Worm (Caenorhabditis elegans) whole organism, L4/young adult: ENCODE results near the gene cyp-13A2.

Source experiments
- W03F9.2 ChIP-seq: fragments of 150-350 bp; optimal IDR thresholded peaks from 2 replicates; lab custom pipeline; 2014; ENCODE audit warnings: missing biosample characterization, missing genetic modification characterization
- dao-5 ChIP-seq: sonication (generic microtip); optimal IDR thresholded peaks from 2 replicates; lab custom pipeline; 2016; ENCODE audit warnings: missing genotype, missing genetic modification characterization, moderate library complexity, missing compliant biosample characterization
- him-1 ChIP-seq: sonication (generic microtip); optimal IDR thresholded peaks from 2 replicates; lab custom pipeline; 2016; ENCODE audit warnings: missing genotype, missing genetic modification reagents, missing genetic modification characterization, missing compliant biosample characterization

Gene cyp-13A2

DNA sequence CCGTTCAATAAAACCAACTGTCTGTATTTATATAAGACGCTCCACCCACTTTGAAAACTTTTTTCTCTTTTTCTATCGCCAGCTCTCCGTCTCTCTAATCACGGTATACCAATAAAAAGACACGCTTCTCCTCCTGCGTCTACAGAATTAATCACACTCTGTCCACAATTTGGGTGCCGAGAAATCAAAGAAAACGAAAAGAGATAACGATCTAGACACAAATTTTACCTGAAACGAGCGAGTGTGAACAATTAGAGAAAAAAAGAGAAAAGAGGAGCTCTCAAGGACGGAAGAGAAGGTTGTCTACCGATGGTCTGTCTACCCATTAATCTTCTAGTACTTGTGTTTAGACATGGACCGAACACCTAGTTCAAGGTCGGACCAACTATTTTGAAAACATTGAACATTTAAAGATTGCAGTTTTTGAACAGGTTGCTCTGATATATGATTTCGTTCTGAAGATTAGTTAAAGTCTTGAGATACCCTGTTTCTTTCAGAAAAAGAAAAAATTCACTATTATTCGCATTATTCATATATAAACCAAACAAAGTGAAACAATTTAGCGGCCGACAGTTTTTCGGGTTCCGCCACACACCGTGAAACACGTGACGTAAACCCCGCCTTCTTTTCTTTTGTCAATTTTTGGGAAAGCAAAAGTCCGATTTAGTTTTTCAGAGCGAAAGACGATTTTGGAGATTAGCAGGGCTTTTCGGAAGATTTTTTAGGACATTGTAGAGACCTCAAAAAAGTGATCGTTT is at the start of gene cyp-13A2:
Gene cyp-13A2 (minus strand): TSS at position 235 of the 758 bp plus-strand sequence.
- no peak for TF ChIP-seq W03F9.2 (tag; lab: Kevin White, UChicago)
- TF ChIP-seq dao-5 (tag; lab: Kevin White, UChicago) = no peak
- TF ChIP-seq him-1 (tag; lab: Kevin White, UChicago) = no peak

DNA sequence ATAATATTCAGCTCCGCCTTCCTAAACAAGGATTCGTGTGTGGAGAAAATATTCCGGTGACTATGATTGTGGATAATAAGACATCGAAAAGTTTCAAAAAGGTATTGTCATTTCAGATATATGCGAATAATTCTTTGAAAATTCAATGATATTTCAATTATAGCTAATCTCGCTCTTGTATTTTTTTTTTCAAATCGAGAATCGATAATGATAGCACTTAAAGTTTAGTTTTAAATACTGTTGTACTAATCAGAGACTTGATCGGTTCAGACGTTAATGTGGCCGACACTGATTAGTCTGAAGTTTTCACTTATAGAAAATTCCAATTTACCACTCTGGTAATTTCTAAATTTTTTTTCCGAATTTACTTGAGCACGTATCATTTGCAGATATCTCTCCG is 48.5 kb upstream of the cyp-13A2 start:
- TF ChIP-seq dao-5 (tag; lab: Kevin White, UChicago) = no peak
- no peak for TF ChIP-seq him-1 (tag; lab: Kevin White, UChicago)
- TF ChIP-seq W03F9.2 (tag; lab: Kevin White, UChicago) = no peak

DNA sequence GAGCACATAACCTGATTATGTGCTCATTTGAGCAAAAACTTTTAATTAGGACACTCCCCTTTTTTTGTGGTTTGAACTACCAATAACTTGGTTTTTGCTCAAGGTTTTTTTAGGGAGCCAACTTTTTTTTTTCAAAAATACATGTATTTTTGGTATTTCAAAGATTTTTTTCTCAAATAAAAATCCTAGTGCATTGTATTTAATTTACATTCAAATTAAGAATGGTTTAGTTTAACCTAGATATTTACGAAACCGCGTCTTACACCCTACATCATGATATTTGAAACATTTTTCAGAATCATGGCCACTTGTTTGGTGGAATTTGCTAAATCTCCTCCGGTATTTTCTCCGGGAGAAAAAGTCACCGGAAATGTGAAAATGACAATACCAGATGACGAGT is 47.5 kb upstream of the cyp-13A2 start, which contains the start of gene arrd-5:
Gene arrd-5 (plus strand): TSS at position 301 of the 400 bp plus-strand sequence.
- no peak for TF ChIP-seq dao-5 (tag; lab: Kevin White, UChicago)
- TF ChIP-seq him-1 (tag; lab: Kevin White, UChicago) = no peak
- TF ChIP-seq W03F9.2 (tag; lab: Kevin White, UChicago) = no peak

DNA sequence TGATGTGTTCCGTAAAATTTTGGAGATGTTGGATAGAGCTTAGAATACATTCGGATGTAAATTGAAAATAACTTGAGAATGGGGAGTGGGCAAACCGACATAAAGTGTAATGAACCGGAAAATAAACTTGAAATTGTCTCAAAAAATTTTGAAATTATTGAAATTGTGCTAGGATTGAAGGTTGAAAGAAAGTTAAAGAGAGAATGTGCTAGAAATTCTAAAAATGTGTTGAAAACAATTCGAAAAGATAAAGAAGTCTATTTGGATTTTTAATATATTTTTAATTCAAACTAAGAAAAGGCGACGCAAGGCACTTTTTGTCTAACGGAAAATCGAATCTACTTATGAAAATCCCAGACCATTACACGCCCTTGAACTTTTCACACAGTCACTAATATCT is 46.4 kb upstream of the cyp-13A2 start, which contains the start of gene ZK938.3:
Gene ZK938.3 (minus strand): TSS at position 101 of the 400 bp plus-strand sequence.
- TF ChIP-seq dao-5 (tag; lab: Kevin White, UChicago) (no peak), him-1 (tag; lab: Kevin White, UChicago) (no peak), W03F9.2 (tag; lab: Kevin White, UChicago) (no peak)

DNA sequence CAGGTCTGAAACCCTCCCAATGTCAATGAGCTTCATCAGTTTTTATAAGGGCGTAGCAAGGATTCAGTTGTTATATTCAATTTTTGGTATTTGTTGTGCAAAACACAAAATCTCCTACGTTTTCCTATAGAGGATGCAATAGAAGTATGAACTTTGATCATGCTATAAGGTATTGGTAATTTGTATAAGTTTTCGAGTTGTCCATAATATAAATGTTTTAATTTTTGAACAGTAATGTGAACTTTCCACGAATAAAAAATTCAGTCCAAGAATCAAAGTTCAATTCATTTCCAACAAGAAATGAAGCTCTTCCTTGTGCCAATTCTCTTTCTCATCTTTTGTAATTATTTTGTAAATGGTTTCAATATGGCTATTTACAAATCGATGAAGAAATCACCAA is 43.6 kb upstream of the cyp-13A2 start, which contains the start of gene ZK938.12:
Gene ZK938.12 (plus strand): TSS at position 301 of the 400 bp plus-strand sequence.
- no peak for TF ChIP-seq dao-5 (tag; lab: Kevin White, UChicago)
- no peak for TF ChIP-seq him-1 (tag; lab: Kevin White, UChicago)
- no peak for TF ChIP-seq W03F9.2 (tag; lab: Kevin White, UChicago)

DNA sequence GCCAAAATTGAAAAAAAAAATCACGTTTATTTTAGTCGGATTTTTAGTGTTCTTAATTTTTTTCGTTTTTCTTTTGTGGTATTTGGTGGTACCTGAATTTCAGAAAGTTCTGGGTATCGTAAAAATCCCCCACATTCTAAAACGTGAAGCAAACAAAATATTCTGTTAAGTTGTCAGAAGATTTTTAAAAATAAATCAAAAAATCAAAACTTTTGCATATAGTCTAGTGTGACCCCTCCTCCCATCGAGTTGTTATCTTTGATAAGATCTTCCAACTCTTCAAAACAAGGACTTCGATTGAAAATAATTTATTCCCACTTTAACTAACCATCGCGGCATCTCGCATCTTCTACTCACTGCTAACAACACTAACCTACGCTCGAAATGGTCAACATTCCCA is 41.7 kb upstream of the cyp-13A2 start, which contains the start of gene ZK938.1:
Gene ZK938.1 (plus strand): TSS at position 301 of the 400 bp plus-strand sequence.
- TF ChIP-seq him-1 (tag; lab: Kevin White, UChicago) (no peak), dao-5 (tag; lab: Kevin White, UChicago) (no peak), W03F9.2 (tag; lab: Kevin White, UChicago) (no peak)

DNA sequence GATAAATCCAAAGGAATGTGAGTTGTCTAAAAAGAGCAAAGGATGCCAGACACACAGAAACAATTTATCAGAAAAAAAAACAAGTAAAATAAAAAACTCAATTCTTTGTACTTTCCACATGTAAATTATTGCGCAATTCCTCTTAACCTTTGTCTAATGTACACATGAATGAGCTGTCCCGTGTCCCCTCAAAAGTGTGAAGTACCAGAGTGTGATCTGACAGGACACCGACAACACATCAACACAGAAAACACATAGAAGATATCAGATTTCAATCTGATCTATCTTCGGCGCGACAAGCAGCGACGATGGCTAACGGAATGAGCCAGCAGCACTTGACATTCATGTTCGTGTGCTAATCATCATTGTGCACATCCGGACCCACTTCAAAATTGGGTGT is 41.1 kb upstream of the cyp-13A2 start:
- TF ChIP-seq him-1 (tag; lab: Kevin White, UChicago) (no peak), dao-5 (tag; lab: Kevin White, UChicago) (no peak), W03F9.2 (tag; lab: Kevin White, UChicago) (no peak)

DNA sequence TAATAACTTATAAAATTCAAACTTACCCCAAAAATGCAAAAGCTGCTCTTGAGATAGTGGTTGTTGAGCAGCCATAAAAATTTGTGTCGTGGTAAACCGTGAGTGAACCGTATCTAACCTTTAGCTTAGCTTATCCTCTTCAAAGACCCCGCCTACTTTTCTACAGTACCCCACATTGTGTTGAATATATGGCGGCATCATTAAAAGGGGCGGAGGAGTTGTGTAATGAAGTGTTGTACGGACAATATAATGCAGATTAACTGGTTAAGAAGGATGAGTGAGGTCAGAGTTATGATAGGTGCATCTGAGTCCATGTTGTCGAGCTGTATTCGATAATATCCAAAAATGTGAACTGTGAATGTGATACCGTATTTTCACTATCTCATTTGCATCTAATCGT is 40.4 kb upstream of the cyp-13A2 start, which contains the start of gene eyg-1:
Gene eyg-1 (minus strand): TSS at position 101 of the 400 bp plus-strand sequence.
- TF ChIP-seq W03F9.2 (tag; lab: Kevin White, UChicago) (no peak), him-1 (tag; lab: Kevin White, UChicago) (no peak), dao-5 (tag; lab: Kevin White, UChicago) (no peak)

DNA sequence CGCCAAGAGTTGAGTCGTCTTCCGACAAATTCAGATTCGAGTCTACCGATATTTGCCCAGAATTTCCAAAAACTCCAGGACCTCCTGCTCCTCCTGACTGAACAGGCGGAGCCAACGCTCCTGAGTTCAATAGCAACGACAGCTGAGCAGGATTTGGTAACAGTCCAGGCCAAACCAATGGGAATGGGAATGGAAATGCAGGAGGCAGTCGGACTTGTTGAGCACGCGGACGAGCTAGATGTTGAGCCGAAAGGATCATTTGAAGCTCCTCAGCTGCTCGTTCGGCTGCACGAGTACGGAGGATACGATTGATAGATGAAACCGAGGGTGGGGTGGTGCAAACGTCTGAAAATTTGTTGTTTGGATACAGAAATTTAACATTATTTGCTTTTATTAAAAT is 39.5 kb upstream of the cyp-13A2 start:
- TF ChIP-seq him-1 (tag; lab: Kevin White, UChicago) (no peak), dao-5 (tag; lab: Kevin White, UChicago) (no peak), W03F9.2 (tag; lab: Kevin White, UChicago) (no peak)

DNA sequence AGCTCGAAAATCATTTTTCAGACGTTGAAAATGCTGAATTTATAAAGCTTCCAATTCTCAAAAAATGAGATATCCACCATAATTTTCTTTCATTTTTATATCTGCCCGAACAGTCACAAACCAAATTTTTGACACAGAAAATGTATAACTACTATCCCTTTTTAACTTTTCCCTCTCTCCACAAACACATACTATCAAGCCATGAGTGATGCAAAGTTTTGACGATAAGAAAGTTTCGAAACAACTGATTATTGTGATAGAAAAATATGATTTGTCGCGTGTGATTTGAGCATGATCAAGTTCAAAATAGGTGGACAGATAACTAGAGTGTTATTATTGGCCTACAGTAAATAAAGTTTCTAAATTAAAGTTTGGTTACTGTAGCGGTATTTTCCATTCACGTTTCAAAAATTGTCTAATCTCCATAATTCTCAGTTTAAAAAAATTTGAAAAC is 20.1 kb upstream of the cyp-13A2 start, which contains the start of gene cyp-13A8:
Gene cyp-13A8 (minus strand): TSS at position 51 of the 454 bp plus-strand sequence.
- TF ChIP-seq W03F9.2 (tag; lab: Kevin White, UChicago) = no peak
- no peak for TF ChIP-seq dao-5 (tag; lab: Kevin White, UChicago)
- no peak for TF ChIP-seq him-1 (tag; lab: Kevin White, UChicago)

DNA sequence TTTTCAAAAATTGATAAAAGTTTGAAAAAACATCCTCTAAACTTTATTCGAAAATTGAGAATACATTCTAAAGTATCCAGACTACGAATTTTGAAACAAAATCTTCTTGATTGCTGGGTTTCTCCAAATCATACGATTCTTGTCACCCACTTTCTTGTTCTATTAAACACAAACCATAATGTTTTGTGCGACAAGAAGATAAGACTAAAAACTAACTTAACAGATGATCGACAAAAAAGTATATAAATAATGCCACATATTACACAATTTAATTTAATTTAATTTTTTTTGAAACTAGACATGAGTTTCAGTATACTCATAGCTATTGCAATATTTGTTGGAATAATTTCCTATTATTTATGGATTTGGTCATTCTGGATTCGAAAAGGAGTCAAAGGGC is 15.9 kb upstream of the cyp-13A2 start, which contains the start of gene cyp-13A7:
Gene cyp-13A7 (plus strand): TSS at position 301 of the 400 bp plus-strand sequence.
- no peak for TF ChIP-seq him-1 (tag; lab: Kevin White, UChicago)
- no peak for TF ChIP-seq dao-5 (tag; lab: Kevin White, UChicago)
- TF ChIP-seq W03F9.2 (tag; lab: Kevin White, UChicago) = no peak

DNA sequence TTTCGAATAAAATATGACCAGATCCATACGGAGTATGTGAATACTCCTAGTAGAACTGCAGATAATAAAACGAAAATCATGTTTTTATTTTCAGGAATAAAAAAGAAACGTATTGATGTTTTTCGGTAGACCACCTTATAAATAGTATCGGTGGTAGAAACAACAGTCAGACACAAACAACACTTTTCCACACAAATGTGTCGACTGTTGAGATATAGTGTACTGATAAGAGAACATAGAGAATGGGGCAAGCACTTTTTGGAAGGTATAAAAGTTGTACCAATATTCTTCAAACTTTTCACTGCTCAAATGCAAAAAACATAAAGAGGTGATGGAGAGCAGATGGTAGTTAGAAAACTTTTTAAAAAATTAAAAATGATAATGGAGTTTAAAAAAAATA is 15.2 kb upstream of the cyp-13A2 start, which contains the start of gene cyp-13A6:
Gene cyp-13A6 (minus strand): TSS at position 180 of the 400 bp plus-strand sequence.
- TF ChIP-seq him-1 (tag; lab: Kevin White, UChicago) (no peak), W03F9.2 (tag; lab: Kevin White, UChicago) (no peak), dao-5 (tag; lab: Kevin White, UChicago) (no peak)

DNA sequence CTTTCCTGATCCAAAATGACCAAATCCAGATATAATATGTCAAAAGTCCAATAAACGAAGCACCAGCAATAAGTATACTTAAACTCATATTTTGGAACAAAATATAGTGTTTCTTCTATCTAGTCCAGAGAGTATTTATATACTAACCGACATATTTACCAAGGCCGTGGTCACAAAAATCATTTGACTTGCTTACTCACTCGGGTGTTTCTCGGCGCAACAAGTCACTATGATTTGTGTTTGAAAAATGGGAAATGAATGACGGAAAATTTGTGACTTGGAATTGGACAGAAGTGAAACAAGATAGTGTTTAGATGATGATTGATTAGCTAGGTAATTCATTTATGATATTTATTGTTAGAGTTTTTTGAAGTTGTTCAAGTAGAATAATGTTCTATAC is 12.8 kb upstream of the cyp-13A2 start, which contains the start of gene cyp-13A5:
Gene cyp-13A5 (minus strand): TSS at position 112 of the 400 bp plus-strand sequence.
- TF ChIP-seq him-1 (tag; lab: Kevin White, UChicago) (no peak), dao-5 (tag; lab: Kevin White, UChicago) (no peak), W03F9.2 (tag; lab: Kevin White, UChicago) (no peak)
